Fruit fly (Drosophila melanogaster): ENCODE data around the gene CG34427.

- TF ChIP-seq HLH106 (tag; optimal IDR thresholded peaks at IDR 0.05): no peak
- no peak for TF ChIP-seq br (GFP tag; optimal IDR thresholded peaks at IDR 0.05)
- no peak for TF ChIP-seq GATAd (GFP tag; optimal IDR thresholded peaks at IDR 0.05)
- no peak for TF ChIP-seq psq (GFP tag; optimal IDR thresholded peaks at IDR 0.05)
- no peak for TF ChIP-seq jim (GFP tag; optimal IDR thresholded peaks at IDR 0.05)
- no peak for TF ChIP-seq Hr78 (GFP tag; optimal IDR thresholded peaks at IDR 0.05)
- TF ChIP-seq Hr83 (GFP tag; optimal IDR thresholded peaks at IDR 0.05; ENCODE audit: poor library complexity, severe bottlenecking): no peak
- TF ChIP-seq lola (GFP tag; optimal IDR thresholded peaks at IDR 0.05): no peak
Measured at dm6 chr3L:8822881-8823435, 18.4 kb downstream of the CG34427 start.

All from whole organism, wandering third instar larva.